Worm (Caenorhabditis elegans) whole organism, late embryonic: ENCODE results near the gene F26F2.13.

Source experiments
- C08G9.2 ChIP-seq: sonication (generic microtip); optimal IDR thresholded peaks from 2 replicates; lab custom pipeline; 2016; ENCODE audit warnings: mild to moderate bottlenecking, missing genetic modification characterization, moderate library complexity, missing compliant biosample characterization
- K02D7.2 ChIP-seq: sonication (generic microtip); optimal IDR thresholded peaks from 2 replicates; lab custom pipeline; 2017; ENCODE audit warnings: mild to moderate bottlenecking, missing genetic modification characterization, missing compliant biosample characterization
- K09A11.1 ChIP-seq: sonication (generic microtip); optimal IDR thresholded peaks from 2 replicates; lab custom pipeline; 2017; ENCODE audit warnings: antibody characterized with exemption, mild to moderate bottlenecking, missing genetic modification characterization, missing compliant biosample characterization; ENCODE audit not compliant: insufficient read depth
- ahr-1 ChIP-seq: sonication (generic microtip); optimal IDR thresholded peaks from 2 replicates; lab custom pipeline; 2016; ENCODE audit warnings: missing genetic modification characterization, missing compliant biosample characterization
- ceh-19 ChIP-seq: fragments of 200-800 bp; sonication (Bioruptor generic); optimal IDR thresholded peaks from 2 replicates; lab custom pipeline; 2018; ENCODE audit warnings: mild to moderate bottlenecking, missing genetic modification characterization, missing compliant biosample characterization
- ceh-2 ChIP-seq: sonication (generic microtip); optimal IDR thresholded peaks from 2 replicates; lab custom pipeline; 2016; ENCODE audit warnings: missing genotype, missing genetic modification characterization, missing compliant biosample characterization
- ceh-45 ChIP-seq: fragments of 200-800 bp; sonication (Bioruptor generic); IDR thresholded peaks from 2 replicates; pipeline ENCODE4 v1.3.6; 2022; ENCODE audit warnings: missing genetic modification reagents, missing genetic modification characterization, missing compliant biosample characterization
- ceh-48 ChIP-seq: sonication (generic microtip); optimal IDR thresholded peaks from 2 replicates; lab custom pipeline; 2016; ENCODE audit warnings: missing genetic modification characterization, inconsistent platforms, missing compliant biosample characterization
- ceh-9 ChIP-seq: sonication (generic microtip); optimal IDR thresholded peaks from 2 replicates; lab custom pipeline; 2016; ENCODE audit warnings: mild to moderate bottlenecking, missing genetic modification characterization, inconsistent platforms, missing compliant biosample characterization
- dve-1 ChIP-seq: sonication (generic microtip); optimal IDR thresholded peaks from 2 replicates; lab custom pipeline; 2017; ENCODE audit warnings: antibody characterized with exemption, mild to moderate bottlenecking, missing genetic modification characterization, missing compliant biosample characterization
- eyg-1 ChIP-seq: sonication (generic microtip); optimal IDR thresholded peaks from 2 replicates; lab custom pipeline; 2016; ENCODE audit warnings: missing genotype, missing genetic modification characterization, missing compliant biosample characterization
- fkh-6 ChIP-seq: sonication (generic microtip); optimal IDR thresholded peaks from 2 replicates; lab custom pipeline; 2016; ENCODE audit warnings: missing genetic modification characterization, missing compliant biosample characterization
- gmeb-2 ChIP-seq: sonication (generic microtip); optimal IDR thresholded peaks from 2 replicates; lab custom pipeline; 2016; ENCODE audit warnings: missing genetic modification characterization, inconsistent platforms, missing compliant biosample characterization
- hlh-30 ChIP-seq: sonication (generic microtip); optimal IDR thresholded peaks from 2 replicates; lab custom pipeline; 2017; ENCODE audit warnings: antibody characterized with exemption, missing genetic modification characterization, missing compliant biosample characterization; ENCODE audit not compliant: insufficient read depth
- hlh-8 ChIP-seq: sonication (generic microtip); optimal IDR thresholded peaks from 2 replicates; lab custom pipeline; 2016; ENCODE audit warnings: missing genotype, missing genetic modification characterization, missing compliant biosample characterization
- lim-6 ChIP-seq: sonication (generic microtip); optimal IDR thresholded peaks from 2 replicates; lab custom pipeline; 2016; ENCODE audit warnings: missing genetic modification characterization, missing compliant biosample characterization
- lin-11 ChIP-seq: fragments of 200-800 bp; sonication (Bioruptor generic); optimal IDR thresholded peaks from 2 replicates; lab custom pipeline; 2018; ENCODE audit warnings: mild to moderate bottlenecking, missing genetic modification characterization, missing compliant biosample characterization
- madf-2 ChIP-seq: sonication (generic microtip); optimal IDR thresholded peaks from 2 replicates; lab custom pipeline; 2017; ENCODE audit warnings: missing genetic modification characterization, missing compliant biosample characterization
- mec-3 ChIP-seq: sonication (generic microtip); optimal IDR thresholded peaks from 2 replicates; lab custom pipeline; 2016; ENCODE audit warnings: borderline replicate concordance, missing genetic modification characterization, missing compliant biosample characterization
- nhr-11 ChIP-seq: fragments of 150-350 bp; optimal IDR thresholded peaks from 2 replicates; lab custom pipeline; 2014; ENCODE audit warnings: missing biosample characterization, missing genetic modification characterization
- nhr-232 ChIP-seq: sonication (generic microtip); optimal IDR thresholded peaks from 2 replicates; lab custom pipeline; 2016; ENCODE audit warnings: missing genetic modification characterization, missing compliant biosample characterization
- pat-9 ChIP-seq: fragments of 200-800 bp; sonication (Bioruptor generic); optimal IDR thresholded peaks from 2 replicates; lab custom pipeline; 2018; ENCODE audit warnings: mild to moderate bottlenecking, missing genetic modification characterization, moderate library complexity, missing compliant biosample characterization
- pros-1 ChIP-seq: fragments of 150-350 bp; optimal IDR thresholded peaks from 2 replicates; lab custom pipeline; 2014; ENCODE audit warnings: missing biosample characterization, missing genetic modification reagents, missing genetic modification characterization
- sdc-2 ChIP-seq: sonication (generic microtip); optimal IDR thresholded peaks from 2 replicates; lab custom pipeline; 2016; ENCODE audit warnings: missing genotype, missing genetic modification characterization, missing compliant biosample characterization
- sox-4 ChIP-seq: sonication (generic microtip); optimal IDR thresholded peaks from 2 replicates; lab custom pipeline; 2017; ENCODE audit warnings: mild to moderate bottlenecking, missing genetic modification characterization, inconsistent platforms, missing compliant biosample characterization
- syd-9 ChIP-seq: sonication (generic microtip); optimal IDR thresholded peaks from 2 replicates; lab custom pipeline; 2016; ENCODE audit warnings: mild to moderate bottlenecking, missing genetic modification characterization, moderate library complexity, missing compliant biosample characterization
- tbx-7 ChIP-seq: sonication (generic microtip); optimal IDR thresholded peaks from 2 replicates; lab custom pipeline; 2016; ENCODE audit warnings: missing genotype, missing genetic modification characterization, missing compliant biosample characterization
- ttx-3 ChIP-seq: sonication (generic microtip); optimal IDR thresholded peaks from 2 replicates; lab custom pipeline; 2016; ENCODE audit warnings: missing genetic modification reagents, missing genetic modification characterization, missing compliant biosample characterization
- unc-42 ChIP-seq: sonication (generic microtip); optimal IDR thresholded peaks from 2 replicates; lab custom pipeline; 2016; ENCODE audit warnings: missing genotype, missing genetic modification characterization, missing compliant biosample characterization
- unc-55 ChIP-seq: sonication (generic microtip); optimal IDR thresholded peaks from 2 replicates; lab custom pipeline; 2017; ENCODE audit warnings: missing biosample characterization, missing genetic modification reagents, missing genetic modification characterization
- zip-5 ChIP-seq: sonication (generic microtip); optimal IDR thresholded peaks from 2 replicates; lab custom pipeline; 2016; ENCODE audit warnings: missing genetic modification characterization, missing compliant biosample characterization
- ztf-16 ChIP-seq: sonication (generic microtip); optimal IDR thresholded peaks from 2 replicates; lab custom pipeline; 2017; ENCODE audit warnings: missing genetic modification characterization, missing compliant biosample characterization

Gene F26F2.13

DNA sequence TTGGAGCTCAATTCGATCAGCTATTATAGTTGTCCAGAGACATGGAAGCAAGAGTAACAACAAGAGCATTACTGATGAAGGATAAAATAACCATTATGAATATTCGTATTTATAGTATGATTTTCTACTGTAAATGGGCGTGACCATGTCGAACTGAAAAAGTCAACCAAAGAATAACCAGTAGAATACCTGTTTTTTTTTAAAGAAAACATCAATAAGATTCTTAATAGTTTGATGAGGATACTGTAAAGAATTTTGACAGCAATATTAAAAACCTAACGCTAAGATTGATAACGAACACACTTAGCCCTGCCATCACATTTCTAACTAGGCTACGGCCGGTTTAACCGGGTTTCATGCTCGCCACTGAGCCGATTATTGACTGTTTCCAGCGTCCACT lies 11.2 kb upstream of the F26F2.13 start, which contains the start of gene vmo-1:
Gene vmo-1, minus strand, starts transcription at position 101 of the 400 bp plus-strand sequence.
- no peak for TF ChIP-seq ceh-19 (GFP tag; lab: Kevin White, UChicago)
- TF ChIP-seq ceh-2: no peak
- no peak for TF ChIP-seq gmeb-2 (tag; lab: Kevin White, UChicago)

DNA sequence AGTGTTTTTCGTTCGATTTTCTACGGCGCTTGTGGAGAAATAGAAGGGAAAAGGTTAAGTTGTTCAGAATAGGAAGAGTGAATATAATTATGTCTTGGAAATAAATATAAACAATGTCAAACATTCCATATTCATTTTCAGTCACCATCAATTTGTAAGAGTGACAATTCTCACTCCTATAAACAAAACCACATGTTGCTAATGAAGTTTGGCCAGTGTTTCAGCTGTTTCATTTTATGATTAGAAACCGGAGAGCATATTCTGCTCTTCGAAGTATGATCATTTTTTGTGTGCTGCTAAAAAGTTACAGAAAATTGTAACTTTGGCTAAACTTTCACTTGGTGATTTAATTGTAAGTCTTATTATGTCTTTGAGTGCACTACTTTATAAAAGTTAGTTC lies 9.0 kb upstream of the F26F2.13 start, which contains the start of gene Y38H6C.21:
Gene Y38H6C.21, minus strand, starts transcription at position 148 of the 400 bp plus-strand sequence.
- TF ChIP-seq sox-4 (tag; lab: Kevin White, UChicago) (no peak), hlh-30 (no peak), K02D7.2 (tag; lab: Kevin White, UChicago) (no peak)
- TF ChIP-seq, all 69 proteins: peak for 0

DNA sequence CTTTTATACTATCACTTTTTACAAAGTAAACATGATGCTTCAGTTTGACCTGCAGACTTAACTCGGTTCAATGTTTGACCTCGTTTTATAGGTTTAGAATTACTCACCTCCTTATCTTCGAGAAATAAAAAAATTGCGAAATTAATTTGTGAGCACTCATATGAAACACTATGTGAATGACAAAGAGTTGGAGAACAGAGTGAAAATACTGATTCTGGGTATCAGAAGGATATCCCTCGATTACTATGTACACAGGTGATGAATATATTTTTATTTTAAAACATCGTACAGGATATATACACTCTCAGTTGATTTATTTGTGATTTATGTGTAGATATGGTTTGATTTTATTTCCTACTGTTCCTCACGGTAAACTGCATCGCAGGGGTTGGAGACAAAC lies 7.9 kb upstream of the F26F2.13 start, which contains the start of gene Y38H6C.23:
Gene Y38H6C.23, minus strand, starts transcription at position 101 of the 400 bp plus-strand sequence.
- TF ChIP-seq gmeb-2 (tag; lab: Kevin White, UChicago) (no peak), sdc-2 (no peak), C08G9.2 (no peak), zip-5 (no peak), pat-9 (tag; lab: Kevin White, UChicago) (no peak), ahr-1 (tag; lab: Kevin White, UChicago) (no peak), pros-1 (no peak), nhr-232 (tag; lab: Kevin White, UChicago) (no peak), dve-1 (tag; lab: Kevin White, UChicago) (no peak), hlh-30 (no peak)

- TF ChIP-seq tbx-7 (tag; lab: Kevin White, UChicago) (no peak), lim-6 (tag; lab: Kevin White, UChicago) (no peak), pat-9 (tag; lab: Kevin White, UChicago) (no peak), lin-11 (tag; lab: Kevin White, UChicago) (no peak), hlh-30 (no peak), ceh-48 (tag; lab: Kevin White, UChicago) (no peak), unc-55 (GFP tag; lab: Kevin White, UChicago) (no peak), ceh-9 (no peak), sdc-2 (no peak), syd-9 (no peak), fkh-6 (tag; lab: Kevin White, UChicago) (no peak)
Measured at ce11 chrV:20558270-20558669, 5.9 kb upstream of the F26F2.13 start, which contains the start of gene abf-4. abf-4 (minus strand) TSS chrV:20558370.

DNA sequence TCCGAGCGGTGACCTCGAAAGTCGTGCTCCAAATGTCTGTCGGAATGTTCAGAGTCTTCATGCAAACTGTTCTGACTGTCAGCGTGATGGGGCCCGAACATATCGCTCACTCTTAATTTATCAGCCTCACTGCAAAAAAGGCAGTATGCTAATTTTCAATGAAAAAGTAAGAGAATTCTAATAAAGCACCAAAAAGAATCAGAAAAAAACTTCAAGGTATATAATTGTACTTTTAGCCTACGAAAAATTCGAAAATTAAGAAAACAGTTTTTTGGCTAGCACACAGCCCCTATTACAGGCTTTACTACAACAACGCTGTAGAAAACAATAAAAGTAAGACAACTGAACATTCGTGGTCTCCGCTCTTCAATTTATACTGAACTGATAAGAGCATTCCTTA lies 2.4 kb upstream of the F26F2.13 start, which contains the start of gene F26F2.1:
Gene F26F2.1, minus strand, starts transcription at position 101 of the 400 bp plus-strand sequence.
- no peak for TF ChIP-seq ztf-16 (tag; lab: Kevin White, UChicago)
- TF ChIP-seq madf-2 (tag; lab: Kevin White, UChicago): no peak
- TF ChIP-seq nhr-11 (tag; lab: Kevin White, UChicago): no peak
- no peak for TF ChIP-seq dve-1 (tag; lab: Kevin White, UChicago)
- no peak for TF ChIP-seq ttx-3 (tag; lab: Kevin White, UChicago)
- no peak for TF ChIP-seq pat-9 (tag; lab: Kevin White, UChicago)
- no peak for TF ChIP-seq ceh-45 (GFP tag; lab: Robert Waterston, UW)
- no peak for TF ChIP-seq eyg-1 (tag; lab: Kevin White, UChicago)
- no peak for TF ChIP-seq unc-42 (tag; lab: Kevin White, UChicago)
- no peak for TF ChIP-seq tbx-7 (tag; lab: Kevin White, UChicago)
- TF ChIP-seq gmeb-2 (tag; lab: Kevin White, UChicago): no peak
- no peak for TF ChIP-seq ceh-9
- TF ChIP-seq K09A11.1 (tag; lab: Kevin White, UChicago): no peak
- TF ChIP-seq sox-4 (tag; lab: Kevin White, UChicago): no peak
- no peak for TF ChIP-seq mec-3 (tag; lab: Kevin White, UChicago)
- TF ChIP-seq hlh-8 (tag; lab: Kevin White, UChicago): no peak
- no peak for TF ChIP-seq ceh-48 (tag; lab: Kevin White, UChicago)
